Worm (Caenorhabditis elegans) whole organism, L4 larva: ENCODE data around the gene clec-145.

Experiments used
- F37D6.2 ChIP-seq: sonication (generic microtip); optimal IDR thresholded peaks from 2 replicates; lab custom pipeline; 2016; ENCODE audit warnings: mild to moderate bottlenecking, missing genetic modification characterization, missing compliant biosample characterization
- F44E2.7 ChIP-seq: fragments of 200-800 bp; sonication (Bioruptor generic); IDR thresholded peaks from 2 replicates; pipeline ENCODE4 v2.1.2; 2022; ENCODE audit warnings: missing genetic modification characterization, missing compliant biosample characterization
- F49E8.2 ChIP-seq: sonication (generic microtip); optimal IDR thresholded peaks from 2 replicates; lab custom pipeline; 2016; ENCODE audit warnings: missing compliant biosample characterization, mild to moderate bottlenecking, missing genetic modification characterization, borderline replicate concordance
- ZK546.5 ChIP-seq, 2 experiments: sonication (generic microtip); optimal IDR thresholded peaks; 2 replicates each; lab custom pipeline; 2017; ENCODE audit warnings: missing biosample characterization in 2 of 2, missing genetic modification characterization in 2 of 2
- aha-1 ChIP-seq: fragments of 150-350 bp; peaks from one replicate; lab custom pipeline; 2014; ENCODE audit warnings: missing biosample characterization, missing genetic modification characterization
- aly-2 ChIP-seq: sonication (generic microtip); optimal IDR thresholded peaks from 2 replicates; lab custom pipeline; 2018; ENCODE audit warnings: missing biosample characterization, missing genetic modification characterization
- ceh-32 ChIP-seq: sonication (generic microtip); optimal IDR thresholded peaks from 2 replicates; lab custom pipeline; 2016; ENCODE audit warnings: mild to moderate bottlenecking, missing genetic modification characterization, missing compliant biosample characterization; ENCODE audit not compliant: poor library complexity
- daf-16 ChIP-seq, 3 experiments: sonication (generic microtip); optimal IDR thresholded peaks; 2 replicates each; lab custom pipeline; 2016 to 2017; ENCODE audit warnings: missing genetic modification characterization in 3 of 3, missing genetic modification reagents in 3 of 3, mild to moderate bottlenecking in 2 of 3, missing compliant biosample characterization in 2 of 3, missing biosample characterization in 1 of 3, moderate library complexity in 1 of 3
- daf-19 ChIP-seq: fragments of 200-800 bp; sonication (Bioruptor generic); conservative IDR thresholded peaks from 2 replicates; pipeline ENCODE4 v1.3.6; 2022; ENCODE audit warnings: missing genetic modification characterization, missing compliant biosample characterization
- dmd-6 ChIP-seq: fragments of 200-800 bp; sonication (Bioruptor generic); IDR thresholded peaks from 2 replicates; pipeline ENCODE4 v1.3.6; 2022; ENCODE audit warnings: missing genetic modification reagents, missing genetic modification characterization, missing compliant biosample characterization
- dmd-9 ChIP-seq: fragments of 200-800 bp; sonication (Bioruptor generic); IDR thresholded peaks from 2 replicates; pipeline ENCODE4 v1.3.6; 2022; ENCODE audit warnings: missing genetic modification reagents, missing genetic modification characterization, missing compliant biosample characterization
- dpl-1 ChIP-seq: fragments of 150-350 bp; optimal IDR thresholded peaks from 2 replicates; lab custom pipeline; 2014; ENCODE audit warnings: missing biosample characterization, missing genetic modification reagents, missing genetic modification characterization
- dve-1 ChIP-seq: sonication (generic microtip); optimal IDR thresholded peaks from 2 replicates; lab custom pipeline; 2017; ENCODE audit warnings: antibody characterized with exemption, mild to moderate bottlenecking, missing genetic modification characterization, missing compliant biosample characterization; ENCODE audit not compliant: insufficient read depth
- gei-8 ChIP-seq: fragments of 200-800 bp; sonication (Bioruptor generic); optimal IDR thresholded peaks from 2 replicates; lab custom pipeline; 2018; ENCODE audit warnings: mild to moderate bottlenecking, missing genetic modification characterization, missing compliant biosample characterization
- hlh-11 ChIP-seq: fragments of 200-800 bp; sonication (Bioruptor generic); optimal IDR thresholded peaks from 2 replicates; lab custom pipeline; 2018; ENCODE audit warnings: mild to moderate bottlenecking, missing genetic modification characterization, missing compliant biosample characterization
- hlh-30 ChIP-seq: sonication (generic microtip); optimal IDR thresholded peaks from 2 replicates; lab custom pipeline; 2017; ENCODE audit warnings: antibody characterized with exemption, mild to moderate bottlenecking, missing genetic modification characterization, missing compliant biosample characterization; ENCODE audit not compliant: insufficient read depth
- lim-7 ChIP-seq: fragments of 200-800 bp; sonication (Bioruptor generic); IDR thresholded peaks from 2 replicates; pipeline ENCODE4 v1.3.6; 2022; ENCODE audit warnings: missing genetic modification characterization, missing compliant biosample characterization
- lir-3 ChIP-seq: sonication (generic microtip); optimal IDR thresholded peaks from 2 replicates; lab custom pipeline; 2016; ENCODE audit warnings: mild to moderate bottlenecking, missing genetic modification characterization, missing compliant biosample characterization
- lsy-2 ChIP-seq, 2 experiments: fragments of 150-350 bp in 1 of 2; sonication (generic microtip) in 1 of 2; optimal IDR thresholded peaks; 2 replicates each; lab custom pipeline; 2014 to 2017; ENCODE audit warnings: missing biosample characterization in 2 of 2, missing genetic modification characterization in 2 of 2
- madf-5 ChIP-seq, 2 experiments: fragments of 200-800 bp; sonication (Bioruptor generic); IDR thresholded peaks; 2 replicates each; pipeline ENCODE4 v1.3.6; 2022; ENCODE audit warnings: missing compliant biosample characterization in 2 of 2, missing genetic modification characterization in 2 of 2
- mdl-1 ChIP-seq, 2 experiments: fragments of 150-350 bp in 1 of 2; sonication (generic microtip) in 1 of 2; optimal IDR thresholded peaks; 2 replicates each; lab custom pipeline; 2014 to 2017; ENCODE audit warnings: missing biosample characterization in 2 of 2, missing genetic modification characterization in 2 of 2
- mxl-3 ChIP-seq: fragments of 200-800 bp; sonication (Bioruptor generic); optimal IDR thresholded peaks from 2 replicates; lab custom pipeline; 2018; ENCODE audit warnings: mild to moderate bottlenecking, missing genetic modification characterization, missing compliant biosample characterization
- nhr-102 ChIP-seq: sonication (generic microtip); optimal IDR thresholded peaks from 2 replicates; lab custom pipeline; 2016; ENCODE audit warnings: mild to moderate bottlenecking, missing genetic modification characterization, moderate library complexity, missing compliant biosample characterization
- nhr-11 ChIP-seq: fragments of 150-350 bp; optimal IDR thresholded peaks from 2 replicates; lab custom pipeline; 2014; ENCODE audit warnings: missing biosample characterization, missing genetic modification characterization
- nhr-28 ChIP-seq: fragments of 150-350 bp; optimal IDR thresholded peaks from 2 replicates; lab custom pipeline; 2014; ENCODE audit warnings: missing biosample characterization, missing genetic modification characterization
- nhr-42 ChIP-seq: fragments of 200-800 bp; sonication (Bioruptor generic); IDR thresholded peaks from 2 replicates; pipeline ENCODE4 v1.3.6; 2022; ENCODE audit warnings: missing genetic modification characterization, missing compliant biosample characterization
- nhr-48 ChIP-seq: sonication (generic microtip); optimal IDR thresholded peaks from 2 replicates; lab custom pipeline; 2016; ENCODE audit warnings: mild to moderate bottlenecking, missing genetic modification characterization, missing compliant biosample characterization
- nhr-6 ChIP-seq: fragments of 150-350 bp; optimal IDR thresholded peaks from 2 replicates; lab custom pipeline; 2014; ENCODE audit warnings: missing biosample characterization, missing genetic modification characterization
- nhr-77 ChIP-seq: fragments of 150-350 bp; optimal IDR thresholded peaks from 2 replicates; lab custom pipeline; 2014; ENCODE audit warnings: missing biosample characterization, missing genetic modification characterization
- pha-4 ChIP-seq, 2 experiments: fragments of 150-350 bp in 1 of 2; fragments of 200-800 bp in 1 of 2; sonication (Bioruptor generic) in 1 of 2; IDR thresholded peaks in 1 of 2; optimal IDR thresholded peaks in 1 of 2; 2 replicates each; pipeline versions ENCODE4 v1.3.6 to Lab custom; 2014 to 2022; ENCODE audit warnings: missing genetic modification characterization in 2 of 2, missing genetic modification reagents in 2 of 2, missing biosample characterization in 1 of 2, missing compliant biosample characterization in 1 of 2
- pqm-1 ChIP-seq: sonication (generic microtip); optimal IDR thresholded peaks from 2 replicates; lab custom pipeline; 2017; ENCODE audit warnings: missing biosample characterization, missing genetic modification characterization
- rbr-2 ChIP-seq: sonication (generic microtip); optimal IDR thresholded peaks from 2 replicates; lab custom pipeline; 2016; ENCODE audit warnings: missing genotype, missing genetic modification characterization, missing compliant biosample characterization
- zag-1 ChIP-seq: fragments of 150-350 bp; optimal IDR thresholded peaks from 2 replicates; lab custom pipeline; 2014; ENCODE audit warnings: missing biosample characterization, missing genetic modification characterization
- zip-11 ChIP-seq: fragments of 200-800 bp; sonication (Bioruptor generic); IDR thresholded peaks from 2 replicates; pipeline ENCODE4 v1.3.6; 2022; ENCODE audit warnings: missing genetic modification characterization, missing compliant biosample characterization
- zip-2 ChIP-seq: fragments of 150-350 bp; optimal IDR thresholded peaks from 2 replicates; lab custom pipeline; 2014; ENCODE audit warnings: missing biosample characterization, missing genetic modification characterization
- ztf-7 ChIP-seq: fragments of 150-350 bp; optimal IDR thresholded peaks from 2 replicates; lab custom pipeline; 2014; ENCODE audit warnings: missing biosample characterization, missing genetic modification characterization

Gene clec-145

DNA sequence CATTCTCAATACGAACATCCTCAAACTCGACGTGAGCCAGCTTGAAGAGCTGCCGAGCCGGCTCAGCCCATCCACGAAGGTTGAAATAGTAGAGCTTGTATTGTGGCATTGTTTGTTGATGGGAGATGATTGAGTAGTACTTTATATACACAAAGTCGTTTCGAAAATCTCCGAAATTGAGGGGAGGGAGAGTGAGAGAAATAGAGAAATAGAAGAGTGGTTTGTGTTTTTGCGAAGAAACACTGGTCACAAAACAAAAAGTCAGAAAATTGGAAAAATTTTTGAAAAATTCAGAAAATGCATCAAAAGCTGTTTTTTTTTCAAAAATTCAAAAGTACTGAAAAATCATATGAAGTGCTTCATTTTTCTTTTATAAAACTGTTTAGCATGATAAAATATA is 20.8 kb upstream of the clec-145 start, which contains the start of gene gst-24:
Gene gst-24 (minus strand): TSS at position 181 of the 400 bp plus-strand sequence.
- TF ChIP-seq daf-19 (GFP tag; lab: Robert Waterston, UW) (no peak), daf-16 (GFP tag; optimal IDR thresholded peaks at IDR 0.05; lab: Kevin White, UChicago) (no peak), daf-16 (tag; optimal IDR thresholded peaks at IDR 0.05; lab: Kevin White, UChicago) (peak; percentile 13), ZK546.5 (tag; optimal IDR thresholded peaks at IDR 0.05; lab: Kevin White, UChicago) (no peak)

DNA sequence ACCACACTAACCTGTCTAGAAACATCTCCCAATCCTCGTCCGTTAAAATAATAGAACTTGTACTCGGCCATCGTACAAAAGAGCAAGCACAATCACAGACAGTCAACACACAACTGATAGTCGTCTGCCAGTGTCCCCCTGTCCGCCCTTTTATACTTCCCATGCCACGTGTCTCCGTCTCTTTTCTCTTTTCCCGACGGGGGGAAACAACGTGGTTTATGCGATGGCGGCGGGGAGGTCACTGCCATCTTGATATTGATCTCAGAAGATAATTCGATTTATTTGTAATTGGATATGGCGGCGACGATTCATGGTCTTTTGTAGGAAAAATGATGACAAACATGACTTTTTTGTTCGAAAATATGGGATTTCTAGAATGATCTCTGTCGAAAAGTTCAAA is 19.3 kb upstream of the clec-145 start, which contains the start of gene gst-20:
Gene gst-20 (minus strand): TSS at position 170 of the 400 bp plus-strand sequence.
- peak; percentile 28 for TF ChIP-seq aha-1 (tag; lab: Kevin White, UChicago)
- peak; percentile 32 for TF ChIP-seq dpl-1
- peak; percentile 62 for TF ChIP-seq pqm-1
- peak; percentile 78 for TF ChIP-seq hlh-11 (tag; lab: Kevin White, UChicago)
- TF ChIP-seq F49E8.2 (tag; lab: Kevin White, UChicago), result no peak
- TF ChIP-seq lsy-2 (tag; optimal IDR thresholded peaks at IDR 0.05; lab: Kevin White, UChicago), result peak in 1 of 2 experiments; percentile 18
- peak; percentile 50 for TF ChIP-seq nhr-102 (tag; lab: Kevin White, UChicago)
- peak in 1 of 2 experiments; percentile 85 for TF ChIP-seq mdl-1 (tag; optimal IDR thresholded peaks at IDR 0.05; lab: Kevin White, UChicago)
- no peak for TF ChIP-seq daf-16 (GFP tag; optimal IDR thresholded peaks at IDR 0.05; lab: Kevin White, UChicago)
- TF ChIP-seq daf-16 (tag; optimal IDR thresholded peaks at IDR 0.05; lab: Kevin White, UChicago), result peak; percentile 84
- TF ChIP-seq dve-1, result peak; percentile 75
- TF ChIP-seq dmd-6 (GFP tag; lab: Robert Waterston, UW), result peak; percentile 79
- TF ChIP-seq zip-2 (tag; lab: Kevin White, UChicago), result no peak
- no peak for TF ChIP-seq F44E2.7 (GFP tag; lab: Robert Waterston, UW)
- TF ChIP-seq nhr-77 (tag; lab: Kevin White, UChicago), result peak; percentile 82
- TF ChIP-seq nhr-48 (tag; lab: Kevin White, UChicago), result peak; percentile 53
- peak; percentile 100 for TF ChIP-seq mxl-3
- peak; percentile 82 for TF ChIP-seq hlh-30 (tag; lab: Kevin White, UChicago)
- peak; percentile 72 for TF ChIP-seq nhr-28 (tag; lab: Kevin White, UChicago)
- no peak for TF ChIP-seq lir-3 (tag; lab: Kevin White, UChicago)
- TF ChIP-seq nhr-6 (tag; lab: Kevin White, UChicago), result peak; percentile 22

DNA sequence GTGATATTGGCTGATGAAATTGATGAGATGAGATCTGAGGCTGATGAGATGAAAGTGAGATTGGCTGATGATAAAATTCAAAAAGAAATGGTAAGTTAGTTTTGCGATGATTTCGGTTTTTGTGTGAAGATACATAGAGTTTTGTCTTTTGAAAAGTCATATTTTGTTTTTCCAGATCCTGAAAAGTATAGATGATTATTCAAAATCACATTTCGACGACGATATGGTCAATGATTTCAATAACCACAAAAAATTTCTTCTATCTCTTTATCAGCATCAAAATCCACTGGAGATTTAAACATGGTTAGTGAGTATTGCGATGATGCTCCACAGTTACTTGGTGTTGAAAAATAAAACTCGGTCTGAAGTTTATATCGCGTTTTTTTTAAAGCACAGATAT is 10.5 kb upstream of the clec-145 start, which contains the start of gene csp-1:
Gene csp-1 (plus strand): TSS at position 301 of the 400 bp plus-strand sequence.
- TF ChIP-seq aly-2 (tag; lab: Kevin White, UChicago) (no peak), mxl-3 (no peak), pha-4 (GFP tag; IDR thresholded peaks at IDR 0.05; lab: Robert Waterston, UW) (no peak), pha-4 (tag; optimal IDR thresholded peaks at IDR 0.05; lab: Kevin White, UChicago) (no peak), lir-3 (tag; lab: Kevin White, UChicago) (no peak), ceh-32 (no peak), lim-7 (GFP tag; lab: Robert Waterston, UW) (no peak), F37D6.2 (tag; lab: Kevin White, UChicago) (no peak), zip-11 (GFP tag; lab: Robert Waterston, UW) (no peak), madf-5 (GFP tag; IDR thresholded peaks at IDR 0.05; lab: Robert Waterston, UW) (no peak), zag-1 (no peak), ztf-7 (no peak), rbr-2 (no peak), gei-8 (GFP tag; lab: Kevin White, UChicago) (no peak), ZK546.5 (tag; optimal IDR thresholded peaks at IDR 0.05; lab: Kevin White, UChicago) (no peak), hlh-30 (tag; lab: Kevin White, UChicago) (no peak), dmd-9 (GFP tag; lab: Robert Waterston, UW) (no peak), nhr-11 (tag; lab: Kevin White, UChicago) (no peak), nhr-42 (GFP tag; lab: Robert Waterston, UW) (no peak)
- TF ChIP-seq, all 104 proteins: peak for 0
